Worm (Caenorhabditis elegans) whole organism, L4/young adult: ENCODE measurements around the gene srt-24.

Source experiments
- W03F9.2 ChIP-seq: fragments of 150-350 bp; optimal IDR thresholded peaks from 2 replicates; lab custom pipeline; 2014; ENCODE audit warnings: missing biosample characterization, missing genetic modification characterization
- dao-5 ChIP-seq: sonication (generic microtip); optimal IDR thresholded peaks from 2 replicates; lab custom pipeline; 2016; ENCODE audit warnings: missing genotype, missing genetic modification characterization, moderate library complexity, missing compliant biosample characterization
- him-1 ChIP-seq: sonication (generic microtip); optimal IDR thresholded peaks from 2 replicates; lab custom pipeline; 2016; ENCODE audit warnings: missing genotype, missing genetic modification reagents, missing genetic modification characterization, missing compliant biosample characterization

ce11 chrIV:736447-736846 is 5.6 kb upstream of the srt-24 start, which contains the start of gene kvs-5:
- TF ChIP-seq dao-5 (tag; lab: Kevin White, UChicago) (no peak), him-1 (tag; lab: Kevin White, UChicago) (no peak), W03F9.2 (tag; lab: Kevin White, UChicago) (no peak)
